Worm (Caenorhabditis elegans): ENCODE results near the gene rabx-5.

The rabx-5 gene

ce11 chrIII:10628360-10628759, 23.2 kb downstream of the rabx-5 start (continued):
- TF ChIP-seq sup-37 (GFP tag; optimal IDR thresholded peaks at IDR 0.05) (no peak), mab-9 (GFP tag; IDR thresholded peaks at IDR 0.05) (no peak), rnt-1 (tag; optimal IDR thresholded peaks at IDR 0.05) (peak; percentile 74), sox-4 (tag; optimal IDR thresholded peaks at IDR 0.05) (no peak), grh-1 (GFP tag; IDR thresholded peaks at IDR 0.05) (no peak), tlp-1 (tag; optimal IDR thresholded peaks at IDR 0.05) (no peak), egl-27 (tag; optimal IDR thresholded peaks at IDR 0.05) (no peak), nhr-28 (tag; optimal IDR thresholded peaks at IDR 0.05) (no peak), nhr-90 (tag; optimal IDR thresholded peaks at IDR 0.05; ENCODE audit: poor library complexity) (peak; percentile 45), nhr-47 (tag; optimal IDR thresholded peaks at IDR 0.05) (peak; percentile 64), swsn-7 (tag; optimal IDR thresholded peaks at IDR 0.05) (peak; percentile 68), jun-1 (tag; optimal IDR thresholded peaks at IDR 0.05) (peak; percentile 0), unc-98 (GFP tag; IDR thresholded peaks at IDR 0.05) (no peak), efl-1 (optimal IDR thresholded peaks at IDR 0.05) (peak; percentile 64 to 75), efl-1 (GFP tag; optimal IDR thresholded peaks at IDR 0.05 in 1 of 2) (peak in 1 of 2 experiments; percentile 30), aha-1 (tag; optimal IDR thresholded peaks at IDR 0.05) (no peak), dpl-1 (GFP tag; optimal IDR thresholded peaks at IDR 0.05) (peak in 2 of 3 experiments; percentile 39 to 42), unc-130 (tag; optimal IDR thresholded peaks at IDR 0.05) (no peak), nhr-85 (tag) (no peak), snpc-4 (tag; optimal IDR thresholded peaks at IDR 0.05) (peak; percentile 37)

ce11 chrIII:10629043-10629442, 23.9 kb downstream of the rabx-5 start, which contains the start of gene swt-4:
swt-4 (minus strand) TSS chrIII:10629143.
- TF ChIP-seq aly-2 (tag; optimal IDR thresholded peaks at IDR 0.05) = no peak
- no peak for TF ChIP-seq snpc-4 (tag; optimal IDR thresholded peaks at IDR 0.05)
- no peak for TF ChIP-seq C04F5.9 (tag; optimal IDR thresholded peaks at IDR 0.05)
- TF ChIP-seq nhr-28 (tag; optimal IDR thresholded peaks at IDR 0.05) = no peak
- no peak for TF ChIP-seq ceh-63 (GFP tag; optimal IDR thresholded peaks at IDR 0.05)
- TF ChIP-seq zip-4 (GFP tag; optimal IDR thresholded peaks at IDR 0.05) = no peak
- TF ChIP-seq ceh-8 (GFP tag; optimal IDR thresholded peaks at IDR 0.05) = no peak
- TF ChIP-seq lin-35 (GFP tag; optimal IDR thresholded peaks at IDR 0.05) = no peak
- no peak for TF ChIP-seq egl-27 (tag; optimal IDR thresholded peaks at IDR 0.05)
- TF ChIP-seq ztf-4 (tag; optimal IDR thresholded peaks at IDR 0.05) = no peak
- no peak for TF ChIP-seq egl-13 (tag; optimal IDR thresholded peaks at IDR 0.05)
- TF ChIP-seq nhr-84 (tag; optimal IDR thresholded peaks at IDR 0.05) = no peak

- TF ChIP-seq ztf-4 (tag; optimal IDR thresholded peaks at IDR 0.05) (no peak), zag-1 (tag; optimal IDR thresholded peaks at IDR 0.05) (no peak), pqm-1 (tag; optimal IDR thresholded peaks at IDR 0.05) (no peak), lsy-2 (tag; optimal IDR thresholded peaks at IDR 0.05) (no peak), mep-1 (tag; optimal IDR thresholded peaks at IDR 0.05) (peak; percentile 11), elt-3 (tag; optimal IDR thresholded peaks at IDR 0.05) (no peak), snpc-4 (tag; optimal IDR thresholded peaks at IDR 0.05) (no peak), nhr-85 (tag) (peak; percentile 76), nhr-47 (tag; optimal IDR thresholded peaks at IDR 0.05) (peak; percentile 2)
Observed at ce11 chrIII:10629795-10630194, 24.6 kb downstream of the rabx-5 start.

ce11 chrIII:10631870-10632509, 26.8 kb downstream of the rabx-5 start:
- TF ChIP-seq swsn-7 (tag; optimal IDR thresholded peaks at IDR 0.05) (no peak), tbx-2 (tag; optimal IDR thresholded peaks at IDR 0.05) (peak; percentile 66), ztf-11 (tag; optimal IDR thresholded peaks at IDR 0.05) (peak in 1 of 2 experiments; percentile 90), unc-86 (tag; optimal IDR thresholded peaks at IDR 0.05) (peak; percentile 25)
